Worm (Caenorhabditis elegans) whole organism, L4 larva: Measurements from ENCODE around the gene C06B3.6.

Source experiments
- ZK546.5 ChIP-seq, 2 experiments: sonication (generic microtip); optimal IDR thresholded peaks; 2 replicates each; lab custom pipeline; 2017; ENCODE audit warnings: missing biosample characterization in 2 of 2, missing genetic modification characterization in 2 of 2
- dpl-1 ChIP-seq: fragments of 150-350 bp; optimal IDR thresholded peaks from 2 replicates; lab custom pipeline; 2014; ENCODE audit warnings: missing biosample characterization, missing genetic modification reagents, missing genetic modification characterization
- egl-27 ChIP-seq: sonication (generic microtip); optimal IDR thresholded peaks from 3 replicates; lab custom pipeline; 2017; ENCODE audit warnings: missing biosample characterization, missing genetic modification reagents, missing genetic modification characterization
- fkh-10 ChIP-seq: fragments of 150-350 bp; optimal IDR thresholded peaks from 2 replicates; lab custom pipeline; 2014; ENCODE audit warnings: missing biosample characterization, missing genetic modification reagents, missing genetic modification characterization
- mdl-1 ChIP-seq, 2 experiments: fragments of 150-350 bp in 1 of 2; sonication (generic microtip) in 1 of 2; optimal IDR thresholded peaks; 2 replicates each; lab custom pipeline; 2014 to 2017; ENCODE audit warnings: missing biosample characterization in 2 of 2, missing genetic modification characterization in 2 of 2
- mxl-2 ChIP-seq: fragments of 200-800 bp; sonication (Bioruptor generic); conservative IDR thresholded peaks from 2 replicates; pipeline ENCODE4 v1.3.6; 2022; ENCODE audit warnings: missing genetic modification reagents, missing genetic modification characterization, missing compliant biosample characterization
- nhr-11 ChIP-seq: fragments of 150-350 bp; optimal IDR thresholded peaks from 2 replicates; lab custom pipeline; 2014; ENCODE audit warnings: missing biosample characterization, missing genetic modification characterization
- nhr-77 ChIP-seq: fragments of 150-350 bp; optimal IDR thresholded peaks from 2 replicates; lab custom pipeline; 2014; ENCODE audit warnings: missing biosample characterization, missing genetic modification characterization
- pha-4 ChIP-seq, 2 experiments: fragments of 150-350 bp in 1 of 2; fragments of 200-800 bp in 1 of 2; sonication (Bioruptor generic) in 1 of 2; IDR thresholded peaks in 1 of 2; optimal IDR thresholded peaks in 1 of 2; 2 replicates each; pipeline versions ENCODE4 v1.3.6 to Lab custom; 2014 to 2022; ENCODE audit warnings: missing genetic modification characterization in 2 of 2, missing genetic modification reagents in 2 of 2, missing biosample characterization in 1 of 2, missing compliant biosample characterization in 1 of 2
- snpc-4 ChIP-seq: fragments of 150-350 bp; optimal IDR thresholded peaks from 2 replicates; lab custom pipeline; 2014; ENCODE audit warnings: missing biosample characterization, missing genetic modification characterization
- unc-62 ChIP-seq, 3 experiments: fragments of 150-350 bp in 1 of 3; sonication (generic microtip); optimal IDR thresholded peaks in 2 of 3; peaks in 1 of 3; 1 replicate in 1 of 3; 2 replicates in 2 of 3; lab custom pipeline; 2014 to 2017; ENCODE audit warnings: missing biosample characterization in 3 of 3, missing genetic modification characterization in 3 of 3, missing genetic modification reagents in 3 of 3, missing genotype in 1 of 3
- zfp-2 ChIP-seq: sonication (generic microtip); optimal IDR thresholded peaks from 2 replicates; lab custom pipeline; 2016; ENCODE audit warnings: mild to moderate bottlenecking, missing genetic modification characterization, missing compliant biosample characterization
- zip-2 ChIP-seq: fragments of 150-350 bp; optimal IDR thresholded peaks from 2 replicates; lab custom pipeline; 2014; ENCODE audit warnings: missing biosample characterization, missing genetic modification characterization

DNA sequence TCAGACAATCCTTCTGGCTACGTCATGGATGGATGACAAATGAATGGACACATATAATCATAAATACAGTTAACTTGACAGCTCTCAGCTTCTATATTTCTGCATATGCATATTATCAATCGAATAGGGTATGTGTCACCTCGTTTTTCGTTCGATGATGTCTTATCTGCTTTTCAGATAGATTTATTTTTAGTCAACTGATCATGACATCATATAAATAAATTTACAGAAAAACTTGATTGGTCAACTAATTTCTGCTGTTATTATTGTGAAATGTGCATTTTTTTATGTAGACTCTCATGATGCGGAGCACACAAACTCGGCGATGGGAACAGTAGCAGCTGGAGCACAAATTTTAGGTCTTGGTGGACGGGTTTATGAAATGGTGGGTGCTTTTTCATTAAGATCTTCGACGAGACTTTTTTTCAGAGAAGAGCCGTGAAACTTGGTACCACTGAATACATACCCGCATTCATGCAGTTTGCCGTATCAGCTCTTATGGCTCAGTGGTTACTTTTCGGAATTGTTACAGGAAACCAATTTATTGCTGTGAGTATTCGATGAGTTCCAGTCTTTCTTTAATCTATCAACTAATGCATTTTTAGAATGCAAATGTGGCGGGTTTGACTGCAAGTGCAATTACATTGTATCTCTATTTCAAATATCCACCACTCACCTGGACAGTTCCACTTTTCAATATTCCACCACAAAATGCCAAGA lies 46.8 kb upstream of the C06B3.6 start:
- TF ChIP-seq snpc-4 (no peak), nhr-77 (tag; lab: Kevin White, UChicago) (no peak), egl-27 (tag; lab: Kevin White, UChicago) (no peak), mxl-2 (GFP tag; lab: Robert Waterston, UW) (no peak), mdl-1 (tag; optimal IDR thresholded peaks at IDR 0.05; lab: Kevin White, UChicago) (no peak), zfp-2 (tag; lab: Kevin White, UChicago) (no peak), dpl-1 (GFP tag; lab: Kevin White, UChicago) (no peak), unc-62 (GFP tag; optimal IDR thresholded peaks at IDR 0.05 in 1 of 2; lab: Kevin White, UChicago) (peak in 1 of 2 experiments; percentile 91), unc-62 (tag; optimal IDR thresholded peaks at IDR 0.05; lab: Kevin White, UChicago) (no peak), ZK546.5 (tag; optimal IDR thresholded peaks at IDR 0.05; lab: Kevin White, UChicago) (no peak), nhr-11 (no peak), fkh-10 (no peak), pha-4 (GFP tag; IDR thresholded peaks at IDR 0.05; lab: Robert Waterston, UW) (no peak), pha-4 (tag; optimal IDR thresholded peaks at IDR 0.05; lab: Kevin White, UChicago) (no peak), zip-2 (tag; lab: Kevin White, UChicago) (no peak)
